Worm (Caenorhabditis elegans): ENCODE results near the gene clc-22.

- TF ChIP-seq him-1 (tag; optimal IDR thresholded peaks at IDR 0.05): no peak
- no peak for TF ChIP-seq dao-5 (tag; optimal IDR thresholded peaks at IDR 0.05)
- no peak for TF ChIP-seq W03F9.2 (tag; optimal IDR thresholded peaks at IDR 0.05)
These were observed 27.1 kb downstream of the clc-22 start for ce11 chrII:3968808-3969207.
